Fruit fly (Drosophila melanogaster): ENCODE measurements around the gene scpr-A.

Gene scpr-A

dm6 chr3R:11269013-11269412 is 28.0 kb downstream of the scpr-A start:
- TF ChIP-seq tj (GFP tag; optimal IDR thresholded peaks at IDR 0.05) (no peak), cnc (optimal IDR thresholded peaks at IDR 0.05) (no peak), CG5204 (GFP tag; optimal IDR thresholded peaks at IDR 0.05) (no peak), Crg-1 (GFP tag; optimal IDR thresholded peaks at IDR 0.05) (no peak), cic (GFP tag; optimal IDR thresholded peaks at IDR 0.05) (no peak), ovo (GFP tag; optimal IDR thresholded peaks at IDR 0.05) (no peak), kay (GFP tag; ENCODE audit: borderline replicate concordance) (no peak), bab1 (GFP tag; optimal IDR thresholded peaks at IDR 0.05) (no peak), CG7101 (tag; optimal IDR thresholded peaks at IDR 0.05) (no peak), CG14711 (tag; optimal IDR thresholded peaks at IDR 0.05) (no peak), Mnt (GFP tag; optimal IDR thresholded peaks at IDR 0.05) (no peak), CG1620 (GFP tag; optimal IDR thresholded peaks at IDR 0.05) (no peak), toe (GFP tag; optimal IDR thresholded peaks at IDR 0.05) (no peak), Clk (GFP tag; optimal IDR thresholded peaks at IDR 0.05) (no peak)

dm6 chr3R:11270574-11270973 is 29.6 kb downstream of the scpr-A start:
- TF ChIP-seq ovo (GFP tag; optimal IDR thresholded peaks at IDR 0.05) (no peak), CG33017 (tag; optimal IDR thresholded peaks at IDR 0.05) (no peak), Hr96 (GFP tag; optimal IDR thresholded peaks at IDR 0.05) (no peak), CG5204 (GFP tag; optimal IDR thresholded peaks at IDR 0.05) (no peak), bab1 (GFP tag; optimal IDR thresholded peaks at IDR 0.05) (no peak), pad (GFP tag; optimal IDR thresholded peaks at IDR 0.05) (no peak), CG7101 (tag; optimal IDR thresholded peaks at IDR 0.05) (no peak), Clk (GFP tag; optimal IDR thresholded peaks at IDR 0.05) (no peak), CG11617 (GFP tag; optimal IDR thresholded peaks at IDR 0.05) (no peak), toe (GFP tag; optimal IDR thresholded peaks at IDR 0.05) (no peak), Mnt (GFP tag; optimal IDR thresholded peaks at IDR 0.05) (no peak), tj (GFP tag; optimal IDR thresholded peaks at IDR 0.05) (no peak), kay (GFP tag; ENCODE audit: borderline replicate concordance) (no peak), Crg-1 (GFP tag; optimal IDR thresholded peaks at IDR 0.05) (no peak), CG7045 (GFP tag; optimal IDR thresholded peaks at IDR 0.05) (no peak), CG12768 (GFP tag; optimal IDR thresholded peaks at IDR 0.05) (no peak)

DNA sequence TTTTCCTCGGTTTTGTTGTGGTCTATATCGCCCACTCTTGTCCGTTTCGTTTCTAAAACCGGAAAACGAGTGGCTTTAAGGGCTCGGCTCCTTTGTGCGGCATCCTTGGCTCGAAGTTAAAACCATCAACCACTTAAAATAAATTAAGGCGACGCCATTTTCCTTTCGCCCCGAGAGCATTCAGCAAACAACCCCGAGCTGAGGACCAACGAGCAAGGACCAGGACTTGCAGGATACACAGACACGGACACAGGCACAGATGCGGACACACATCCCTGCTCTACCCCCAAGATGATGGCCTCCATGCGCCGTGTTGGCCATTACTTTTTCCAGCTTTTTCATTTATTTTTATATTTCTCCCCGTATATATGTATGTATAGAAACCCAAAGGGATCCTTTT is 31.7 kb downstream of the scpr-A start:
- TF ChIP-seq CG5204 (GFP tag; optimal IDR thresholded peaks at IDR 0.05) (no peak), Crg-1 (GFP tag; optimal IDR thresholded peaks at IDR 0.05) (no peak), CG12768 (GFP tag; optimal IDR thresholded peaks at IDR 0.05) (no peak), toe (GFP tag; optimal IDR thresholded peaks at IDR 0.05) (no peak), CG33017 (tag; optimal IDR thresholded peaks at IDR 0.05) (no peak), Mnt (GFP tag; optimal IDR thresholded peaks at IDR 0.05) (no peak), cic (GFP tag; optimal IDR thresholded peaks at IDR 0.05) (no peak), cnc (optimal IDR thresholded peaks at IDR 0.05) (no peak), Clk (GFP tag; optimal IDR thresholded peaks at IDR 0.05) (no peak), ovo (GFP tag; optimal IDR thresholded peaks at IDR 0.05) (no peak), bab1 (GFP tag; optimal IDR thresholded peaks at IDR 0.05) (no peak), CG7101 (tag; optimal IDR thresholded peaks at IDR 0.05) (no peak), kay (GFP tag; ENCODE audit: borderline replicate concordance) (no peak), CG11617 (GFP tag; optimal IDR thresholded peaks at IDR 0.05) (no peak), CG7045 (GFP tag; optimal IDR thresholded peaks at IDR 0.05) (no peak), Hr96 (GFP tag; optimal IDR thresholded peaks at IDR 0.05) (no peak), pad (GFP tag; optimal IDR thresholded peaks at IDR 0.05) (no peak), CG1620 (GFP tag; optimal IDR thresholded peaks at IDR 0.05) (no peak)

- peak; percentile 30 for TF ChIP-seq pad (GFP tag; optimal IDR thresholded peaks at IDR 0.05)
- no peak for TF ChIP-seq cic (GFP tag; optimal IDR thresholded peaks at IDR 0.05)
Observed at dm6 chr3R:11281887-11282286, 40.9 kb downstream of the scpr-A start.

- no peak for TF ChIP-seq Hr96 (GFP tag; optimal IDR thresholded peaks at IDR 0.05)
Observed at dm6 chr3R:11286948-11287347, 46.0 kb downstream of the scpr-A start.
